Fruit fly (Drosophila melanogaster) whole organism, prepupa: Measurements from ENCODE around the gene mof.

Source experiments
- Blimp-1 ChIP-seq: fragments of 200-800 bp; sonication (Bioruptor generic); optimal IDR thresholded peaks from 3 replicates; lab custom pipeline; 2017; ENCODE audit warnings: missing biosample characterization, missing genetic modification characterization, mild to moderate bottlenecking, moderate library complexity, missing genetic modification reagents
- CG10631 ChIP-seq: fragments of 200-800 bp; sonication (Bioruptor generic); optimal IDR thresholded peaks from 2 replicates; lab custom pipeline; 2016; ENCODE audit warnings: missing biosample characterization, missing genetic modification characterization
- CG11294 ChIP-seq: fragments of 200-800 bp; sonication (Bioruptor generic); IDR thresholded peaks from 2 replicates; pipeline ENCODE4 v1.3.6; 2022; ENCODE audit warnings: missing biosample characterization, missing genetic modification characterization
- CG11762 ChIP-seq: fragments of 200-800 bp; sonication (Bioruptor generic); optimal IDR thresholded peaks from 3 replicates; lab custom pipeline; 2016; ENCODE audit warnings: missing biosample characterization, missing genetic modification characterization; ENCODE audit not compliant: insufficient read depth
- CG15336 ChIP-seq: fragments of 200-800 bp; sonication (Bioruptor generic); IDR thresholded peaks from 2 replicates; pipeline ENCODE4 v1.3.6; 2022; ENCODE audit warnings: missing biosample characterization, missing genetic modification characterization
- CG1621 ChIP-seq: fragments of 200-800 bp; sonication (Bioruptor generic); optimal IDR thresholded peaks from 3 replicates; lab custom pipeline; 2018; ENCODE audit warnings: missing biosample characterization, mild to moderate bottlenecking, missing genetic modification characterization
- CG16779 ChIP-seq: fragments of 200-800 bp; sonication (Bioruptor generic); optimal IDR thresholded peaks from 3 replicates; lab custom pipeline; 2017; ENCODE audit warnings: missing biosample characterization, mild to moderate bottlenecking, missing genetic modification characterization
- CG3032 ChIP-seq: fragments of 200-800 bp; optimal IDR thresholded peaks from 2 replicates; lab custom pipeline; 2019; ENCODE audit warnings: missing biosample characterization, mild to moderate bottlenecking, missing genetic modification characterization, moderate library complexity
- CG31627 ChIP-seq: fragments of 200-800 bp; sonication (Bioruptor generic); optimal IDR thresholded peaks from 3 replicates; lab custom pipeline; 2016; ENCODE audit warnings: missing biosample characterization, missing genetic modification characterization
- CG32006 ChIP-seq: fragments of 200-800 bp; sonication (Bioruptor generic); optimal IDR thresholded peaks from 3 replicates; lab custom pipeline; 2017; ENCODE audit warnings: missing biosample characterization, mild to moderate bottlenecking, missing genetic modification characterization
- CG34406 ChIP-seq: fragments of 200-800 bp; sonication (Bioruptor generic); optimal IDR thresholded peaks from 3 replicates; lab custom pipeline; 2016; ENCODE audit warnings: missing biosample characterization, missing genetic modification characterization
- CG4318 ChIP-seq: fragments of 200-800 bp; sonication (Bioruptor generic); optimal IDR thresholded peaks from 3 replicates; lab custom pipeline; 2017; ENCODE audit warnings: missing biosample characterization, mild to moderate bottlenecking, missing genetic modification characterization
- CG6163 ChIP-seq: fragments of 200-800 bp; sonication (Bioruptor generic); IDR thresholded peaks from 3 replicates; pipeline ENCODE4 v1.3.6; 2022; ENCODE audit warnings: missing biosample characterization, missing genetic modification characterization
- CG6792 ChIP-seq: fragments of 200-800 bp; sonication (Bioruptor generic); optimal IDR thresholded peaks from 3 replicates; lab custom pipeline; 2016; ENCODE audit warnings: missing biosample characterization, missing genetic modification characterization
- CG6808 ChIP-seq: fragments of 200-800 bp; sonication (Bioruptor generic); optimal IDR thresholded peaks from 3 replicates; lab custom pipeline; 2017; ENCODE audit warnings: missing biosample characterization, missing genetic modification characterization, mild to moderate bottlenecking, moderate library complexity, missing genetic modification reagents
- CG6854 ChIP-seq: fragments of 200-800 bp; sonication (Bioruptor generic); optimal IDR thresholded peaks from 2 replicates; lab custom pipeline; 2017; ENCODE audit warnings: missing biosample characterization, mild to moderate bottlenecking, missing genetic modification characterization
- CG7368 ChIP-seq: fragments of 200-800 bp; sonication (Bioruptor generic); optimal IDR thresholded peaks from 3 replicates; lab custom pipeline; 2016; ENCODE audit warnings: missing biosample characterization, missing genetic modification characterization
- CG8119 ChIP-seq: fragments of 200-800 bp; sonication (Bioruptor generic); IDR thresholded peaks from 3 replicates; pipeline ENCODE4 v1.3.6; 2022; ENCODE audit warnings: missing biosample characterization, missing genetic modification characterization
- CG8319 ChIP-seq: fragments of 200-800 bp; sonication (Bioruptor generic); optimal IDR thresholded peaks from 3 replicates; lab custom pipeline; 2016; ENCODE audit warnings: missing biosample characterization, missing genetic modification characterization
- Eip75B ChIP-seq: fragments of 200-800 bp; sonication (Bioruptor generic); optimal IDR thresholded peaks from 3 replicates; lab custom pipeline; 2016; ENCODE audit warnings: missing biosample characterization, missing genetic modification characterization
- Eip78C ChIP-seq: fragments of 200-800 bp; sonication (Bioruptor generic); peaks from one replicate; lab custom pipeline; 2016; ENCODE audit warnings: missing biosample characterization, missing genetic modification characterization
- Eip93F ChIP-seq: fragments of 200-800 bp; sonication (Bioruptor generic); optimal IDR thresholded peaks from 2 replicates; lab custom pipeline; 2016; ENCODE audit warnings: missing biosample characterization, mild to moderate bottlenecking, missing genetic modification characterization
- Ets21C ChIP-seq: fragments of 200-800 bp; sonication (Bioruptor generic); optimal IDR thresholded peaks from 3 replicates; lab custom pipeline; 2016; ENCODE audit warnings: missing biosample characterization, missing genetic modification characterization
- Ets96B ChIP-seq: fragments of 200-800 bp; optimal IDR thresholded peaks from 2 replicates; lab custom pipeline; 2019; ENCODE audit warnings: missing biosample characterization, mild to moderate bottlenecking, missing genetic modification characterization, moderate library complexity
- Hr38 ChIP-seq: sonication (Bioruptor generic); optimal IDR thresholded peaks from 2 replicates; lab custom pipeline; 2016; ENCODE audit warnings: missing biosample characterization, missing genetic modification characterization
- Hr39 ChIP-seq: fragments of 200-800 bp; sonication (Bioruptor generic); optimal IDR thresholded peaks from 2 replicates; lab custom pipeline; 2016; ENCODE audit warnings: missing biosample characterization, missing genetic modification characterization
- Hr4 ChIP-seq: fragments of 200-800 bp; sonication (Bioruptor generic); optimal IDR thresholded peaks from 3 replicates; lab custom pipeline; 2016; ENCODE audit warnings: missing biosample characterization, missing genetic modification characterization
- Lpt ChIP-seq: fragments of 200-800 bp; sonication (Bioruptor generic); optimal IDR thresholded peaks from 3 replicates; lab custom pipeline; 2016; ENCODE audit warnings: missing biosample characterization, missing genetic modification characterization
- Met ChIP-seq: fragments of 200-800 bp; sonication (Bioruptor generic); optimal IDR thresholded peaks from 3 replicates; lab custom pipeline; 2016; ENCODE audit warnings: missing biosample characterization, missing genetic modification characterization
- OdsH ChIP-seq: fragments of 200-800 bp; sonication (Bioruptor generic); optimal IDR thresholded peaks from 3 replicates; lab custom pipeline; 2016; ENCODE audit warnings: missing biosample characterization, missing genetic modification characterization
- Smox ChIP-seq: fragments of 200-800 bp; sonication (Bioruptor generic); optimal IDR thresholded peaks from 3 replicates; lab custom pipeline; 2016; ENCODE audit warnings: missing biosample characterization, missing genetic modification characterization
- Sox14 ChIP-seq: fragments of 200-800 bp; sonication (Bioruptor generic); optimal IDR thresholded peaks from 3 replicates; lab custom pipeline; 2016; ENCODE audit warnings: missing biosample characterization, missing genetic modification characterization
- Sox15 ChIP-seq: fragments of 200-800 bp; sonication (Bioruptor generic); optimal IDR thresholded peaks from 3 replicates; lab custom pipeline; 2016; ENCODE audit warnings: missing biosample characterization, missing genetic modification characterization
- achi ChIP-seq: fragments of 200-800 bp; sonication (Bioruptor generic); optimal IDR thresholded peaks from 3 replicates; lab custom pipeline; 2016; ENCODE audit warnings: missing biosample characterization, missing genetic modification characterization
- cyc ChIP-seq: fragments of 200-800 bp; sonication (Bioruptor generic); optimal IDR thresholded peaks from 3 replicates; lab custom pipeline; 2016; ENCODE audit warnings: missing biosample characterization, missing genetic modification characterization
- dac ChIP-seq: fragments of 200-800 bp; sonication (Bioruptor generic); optimal IDR thresholded peaks from 2 replicates; lab custom pipeline; 2017; ENCODE audit warnings: missing biosample characterization, mild to moderate bottlenecking, missing genetic modification characterization
- eg ChIP-seq: fragments of 200-800 bp; sonication (Bioruptor generic); IDR thresholded peaks from 3 replicates; pipeline ENCODE4 v1.3.6; 2022; ENCODE audit warnings: missing biosample characterization, missing genetic modification characterization
- esn ChIP-seq: fragments of 200-800 bp; sonication (Bioruptor generic); optimal IDR thresholded peaks from 2 replicates; lab custom pipeline; 2016; ENCODE audit warnings: missing biosample characterization, mild to moderate bottlenecking, missing genetic modification characterization, moderate library complexity
- fd59A ChIP-seq: fragments of 200-800 bp; sonication (Bioruptor generic); optimal IDR thresholded peaks from 2 replicates; lab custom pipeline; 2017; ENCODE audit warnings: missing biosample characterization, mild to moderate bottlenecking, missing genetic modification characterization, missing genetic modification reagents
- fd85E ChIP-seq: fragments of 200-800 bp; sonication (Bioruptor generic); optimal IDR thresholded peaks from 3 replicates; lab custom pipeline; 2016; ENCODE audit warnings: missing biosample characterization, missing genetic modification characterization
- fkh ChIP-seq: fragments of 200-800 bp; sonication (Bioruptor generic); optimal IDR thresholded peaks from 3 replicates; lab custom pipeline; 2017; ENCODE audit warnings: missing biosample characterization, mild to moderate bottlenecking, missing genetic modification characterization, moderate library complexity
- lz ChIP-seq: fragments of 200-800 bp; sonication (Bioruptor generic); optimal IDR thresholded peaks from 3 replicates; lab custom pipeline; 2016; ENCODE audit warnings: missing biosample characterization, missing genetic modification characterization
- pdm3 ChIP-seq: fragments of 200-800 bp; sonication (Bioruptor generic); optimal IDR thresholded peaks from 3 replicates; lab custom pipeline; 2016; ENCODE audit warnings: missing biosample characterization, missing genetic modification characterization
- salr ChIP-seq, 2 experiments: fragments of 200-800 bp; sonication (Bioruptor generic); optimal IDR thresholded peaks; 3 replicates each; lab custom pipeline; 2016 to 2018; ENCODE audit warnings: missing biosample characterization in 2 of 2, missing genetic modification characterization in 2 of 2, mild to moderate bottlenecking in 1 of 2
- spab ChIP-seq: fragments of 200-800 bp; sonication (Bioruptor generic); optimal IDR thresholded peaks from 2 replicates; lab custom pipeline; 2017; ENCODE audit warnings: missing biosample characterization, mild to moderate bottlenecking, missing genetic modification characterization, missing genetic modification reagents
- ss ChIP-seq, 2 experiments: fragments of 200-800 bp; sonication (Bioruptor generic); optimal IDR thresholded peaks; 2 replicates in 1 of 2; 3 replicates in 1 of 2; lab custom pipeline; 2017 to 2018; ENCODE audit warnings: mild to moderate bottlenecking in 2 of 2, missing biosample characterization in 2 of 2, missing genetic modification characterization in 2 of 2, moderate library complexity in 1 of 2
- svp ChIP-seq: fragments of 200-800 bp; sonication (Bioruptor generic); peaks from one replicate; lab custom pipeline; 2016; ENCODE audit warnings: missing biosample characterization, missing genetic modification characterization

mof gene

dm6 chrX:5876584-5876983 lies at the start of gene mof:
TSS of gene mof (minus strand) at chrX:5876853.
- no peak for TF ChIP-seq svp (GFP tag; lab: Kevin White, UChicago)
- TF ChIP-seq Eip75B (GFP tag; lab: Kevin White, UChicago): no peak
- peak; percentile 13 for TF ChIP-seq Eip78C
- TF ChIP-seq CG16779 (tag; lab: Kevin White, UChicago): no peak
- no peak for TF ChIP-seq CG31627 (GFP tag; lab: Kevin White, UChicago)
- no peak for TF ChIP-seq Sox15 (GFP tag; lab: Kevin White, UChicago)
- TF ChIP-seq eg (GFP tag; lab: Robert Waterston, UW): no peak
- TF ChIP-seq Blimp-1 (GFP tag; lab: Kevin White, UChicago): no peak
- peak; percentile 90 for TF ChIP-seq CG1621 (tag; lab: Kevin White, UChicago)
- no peak for TF ChIP-seq CG15336 (GFP tag; lab: Robert Waterston, UW)

dm6 chrX:5925793-5926418 lies 49.3 kb upstream of the mof start:
- TF ChIP-seq eg (GFP tag; lab: Robert Waterston, UW): peak; percentile 91
- TF ChIP-seq Hr4 (GFP tag; lab: Kevin White, UChicago): peak; percentile 66
- peak; percentile 68 for TF ChIP-seq svp (GFP tag; lab: Kevin White, UChicago)
- peak; percentile 6 for TF ChIP-seq Sox15 (GFP tag; lab: Kevin White, UChicago)
- TF ChIP-seq CG11762 (GFP tag; lab: Kevin White, UChicago): peak; percentile 60
- peak; percentile 62 for TF ChIP-seq fd59A (GFP tag; lab: Kevin White, UChicago)
- peak; percentile 83 for TF ChIP-seq CG6808 (GFP tag; lab: Kevin White, UChicago)
- peak; percentile 84 for TF ChIP-seq CG3032 (tag; lab: Kevin White, UChicago)
- peak; percentile 67 for TF ChIP-seq Sox14
- peak; percentile 95 for TF ChIP-seq CG6163 (GFP tag; lab: Robert Waterston, UW)
- peak; percentile 79 for TF ChIP-seq spab
- peak; percentile 70 for TF ChIP-seq Met (GFP tag; lab: Kevin White, UChicago)
- TF ChIP-seq Ets96B (tag; lab: Kevin White, UChicago): peak; percentile 87
- TF ChIP-seq salr (GFP tag; optimal IDR thresholded peaks at IDR 0.05; lab: Kevin White, UChicago): peak; percentile 27 to 66
- TF ChIP-seq CG31627 (GFP tag; lab: Kevin White, UChicago): no peak
- TF ChIP-seq achi: peak; percentile 66
- TF ChIP-seq OdsH (GFP tag; lab: Kevin White, UChicago): peak; percentile 52
- TF ChIP-seq Hr38 (GFP tag; lab: Kevin White, UChicago): no peak
- peak; percentile 92 for TF ChIP-seq Eip78C
- peak; percentile 85 for TF ChIP-seq CG8119 (GFP tag; lab: Robert Waterston, UW)
- peak; percentile 24 for TF ChIP-seq Hr39 (GFP tag; lab: Kevin White, UChicago)
- peak; percentile 70 for TF ChIP-seq CG32006 (GFP tag; lab: Kevin White, UChicago)
- TF ChIP-seq CG1621 (tag; lab: Kevin White, UChicago): peak; percentile 82
- TF ChIP-seq fd85E (GFP tag; lab: Kevin White, UChicago): peak; percentile 14
- peak; percentile 45 for TF ChIP-seq CG7368 (GFP tag; lab: Kevin White, UChicago)
- TF ChIP-seq Eip75B (GFP tag; lab: Kevin White, UChicago): peak; percentile 77
- TF ChIP-seq CG6792 (GFP tag; lab: Kevin White, UChicago): peak; percentile 55
- peak; percentile 55 for TF ChIP-seq cyc (GFP tag; lab: Kevin White, UChicago)
- peak; percentile 36 for TF ChIP-seq CG4318 (GFP tag; lab: Kevin White, UChicago)
- peak; percentile 33 for TF ChIP-seq Smox (GFP tag; lab: Kevin White, UChicago)
- TF ChIP-seq lz (GFP tag; lab: Kevin White, UChicago): peak; percentile 55
- TF ChIP-seq Lpt (GFP tag; lab: Kevin White, UChicago): peak; percentile 29
- no peak for TF ChIP-seq Ets21C (GFP tag; lab: Kevin White, UChicago)
- peak; percentile 55 for TF ChIP-seq CG16779 (tag; lab: Kevin White, UChicago)
- TF ChIP-seq CG10631 (GFP tag; lab: Kevin White, UChicago): peak; percentile 72
- TF ChIP-seq Eip93F (GFP tag; lab: Kevin White, UChicago): no peak
- TF ChIP-seq CG15336 (GFP tag; lab: Robert Waterston, UW): peak; percentile 90
- TF ChIP-seq fkh (GFP tag; lab: Kevin White, UChicago): no peak
- TF ChIP-seq CG6854: no peak
- TF ChIP-seq CG11294 (GFP tag; lab: Robert Waterston, UW): peak; percentile 70
- peak; percentile 61 for TF ChIP-seq pdm3
- peak; percentile 48 for TF ChIP-seq CG8319 (GFP tag; lab: Kevin White, UChicago)
- peak; percentile 52 for TF ChIP-seq CG34406
- peak; percentile 24 for TF ChIP-seq dac (GFP tag; lab: Kevin White, UChicago)
- TF ChIP-seq esn (GFP tag; lab: Kevin White, UChicago): peak; percentile 14
- TF ChIP-seq Blimp-1 (GFP tag; lab: Kevin White, UChicago): no peak
- TF ChIP-seq ss (GFP tag; optimal IDR thresholded peaks at IDR 0.05; lab: Kevin White, UChicago): peak; percentile 72 to 74
